Worm (Caenorhabditis elegans): ENCODE measurements around the gene Y47D7A.17.

Y47D7A.17 gene

DNA sequence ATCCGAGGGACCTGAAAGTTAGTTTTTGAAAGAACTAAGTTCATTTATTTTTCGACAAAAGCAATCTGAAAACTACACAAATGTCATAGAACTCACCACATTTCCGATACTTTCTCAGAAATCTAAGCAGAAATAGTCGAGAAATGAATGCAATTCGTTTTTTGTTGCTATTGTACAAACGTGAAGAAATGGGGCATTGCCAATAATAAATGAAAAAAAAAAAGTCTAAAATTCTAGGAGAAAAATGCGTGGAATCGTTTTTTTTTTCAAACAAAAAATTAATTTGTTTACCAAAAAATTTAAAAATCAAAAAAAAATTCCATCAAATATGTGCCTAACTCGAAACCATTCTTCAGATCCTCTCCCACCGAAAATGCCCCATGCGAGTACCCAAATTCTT lies at the start of gene Y47D7A.17:
Gene Y47D7A.17, minus strand, starts transcription at position 101 of the 400 bp plus-strand sequence.
- no peak for TF ChIP-seq aptf-3 (GFP tag; IDR thresholded peaks at IDR 0.05)

DNA sequence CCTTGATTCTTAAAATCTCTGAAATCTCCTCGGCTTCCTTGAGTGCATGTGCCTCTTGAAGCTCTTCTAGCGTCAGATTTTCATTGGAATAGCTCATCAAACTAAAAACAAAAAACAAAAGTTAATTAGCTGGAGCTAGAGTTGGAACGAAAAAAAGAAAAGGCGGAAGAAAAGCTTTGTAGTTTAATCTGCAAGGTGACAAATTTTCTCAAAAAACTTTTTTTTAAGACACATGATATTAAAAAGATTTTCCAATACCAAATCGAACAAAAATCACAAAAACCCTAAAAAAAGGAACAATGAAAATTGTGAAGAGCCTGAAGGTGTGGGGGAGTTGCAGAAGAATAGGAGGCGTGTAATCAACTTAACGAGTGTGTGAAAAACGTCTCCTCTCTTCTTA lies 43.0 kb upstream of the Y47D7A.17 start, which contains the start of gene gnrr-5:
Gene gnrr-5, minus strand, starts transcription at position 101 of the 400 bp plus-strand sequence.
- TF ChIP-seq dpff-1 (tag; optimal IDR thresholded peaks at IDR 0.05) (no peak), sptf-2 (GFP tag; optimal IDR thresholded peaks at IDR 0.05) (no peak), Y95B8A.8 (GFP tag; IDR thresholded peaks at IDR 0.05) (no peak), zfh-2 (GFP tag; conservative IDR thresholded peaks at IDR 0.05) (no peak), B0035.1 (tag; optimal IDR thresholded peaks at IDR 0.05) (no peak), attf-3 (GFP tag; conservative IDR thresholded peaks at IDR 0.05) (no peak), xnd-1 (tag; optimal IDR thresholded peaks at IDR 0.05) (no peak), chd-7 (tag; optimal IDR thresholded peaks at IDR 0.05) (no peak), ceh-79 (tag; optimal IDR thresholded peaks at IDR 0.05) (no peak), unc-130 (GFP tag; optimal IDR thresholded peaks at IDR 0.05) (no peak), nfya-2 (GFP tag; IDR thresholded peaks at IDR 0.05) (no peak), efl-1 (GFP tag; optimal IDR thresholded peaks at IDR 0.05) (no peak), F55B11.4 (tag; optimal IDR thresholded peaks at IDR 0.05; ENCODE audit: borderline replicate concordance, insufficient read depth) (no peak), let-607 (tag; optimal IDR thresholded peaks at IDR 0.05) (no peak)

ce11 chrV:4450523-4451089 lies 39.0 kb upstream of the Y47D7A.17 start, which contains the start of gene rft-2:
TSS of gene rft-2 (minus strand) at chrV:4450563.
- TF ChIP-seq lin-40 (tag; optimal IDR thresholded peaks at IDR 0.05) (peak; percentile 42), lin-35 (GFP tag; optimal IDR thresholded peaks at IDR 0.05) (peak; percentile 56 to 92 (median 72)), lin-54 (GFP tag; optimal IDR thresholded peaks at IDR 0.05) (peak; percentile 91), efl-1 (GFP tag; optimal IDR thresholded peaks at IDR 0.05) (peak; percentile 79), nhr-80 (tag; optimal IDR thresholded peaks at IDR 0.05) (peak; percentile 19), nfyb-1 (GFP tag; IDR thresholded peaks at IDR 0.05) (peak; percentile 41; the same call in 1 of the 2 replicates), lsl-1 (GFP tag; optimal IDR thresholded peaks at IDR 0.05) (peak; percentile 40), snpc-1.1 (tag; optimal IDR thresholded peaks at IDR 0.05; ENCODE audit: insufficient read depth) (peak; percentile 20), mcd-1 (GFP tag; IDR thresholded peaks at IDR 0.05) (peak; percentile 94), egl-44 (GFP tag; IDR thresholded peaks at IDR 0.05) (no peak), die-1 (tag; optimal IDR thresholded peaks at IDR 0.05) (no peak), F23B12.7 (tag; optimal IDR thresholded peaks at IDR 0.05; ENCODE audit: insufficient read depth) (peak; percentile 15), F52B5.7 (tag; optimal IDR thresholded peaks at IDR 0.05) (no peak), cebp-1 (GFP tag; IDR thresholded peaks at IDR 0.05) (no peak), cebp-1 (tag; optimal IDR thresholded peaks at IDR 0.05) (peak; percentile 71), dox-1 (GFP tag; IDR thresholded peaks at IDR 0.05) (0 out of 2 replicates have a peak, but pooled peaks have one; percentile 26), ztf-25 (GFP tag; IDR thresholded peaks at IDR 0.05) (no peak), dpl-1 (GFP tag; optimal IDR thresholded peaks at IDR 0.05) (peak; percentile 87), attf-5 (GFP tag; optimal IDR thresholded peaks at IDR 0.05) (peak; percentile 25), fkh-3 (tag; optimal IDR thresholded peaks at IDR 0.05) (no peak)

DNA sequence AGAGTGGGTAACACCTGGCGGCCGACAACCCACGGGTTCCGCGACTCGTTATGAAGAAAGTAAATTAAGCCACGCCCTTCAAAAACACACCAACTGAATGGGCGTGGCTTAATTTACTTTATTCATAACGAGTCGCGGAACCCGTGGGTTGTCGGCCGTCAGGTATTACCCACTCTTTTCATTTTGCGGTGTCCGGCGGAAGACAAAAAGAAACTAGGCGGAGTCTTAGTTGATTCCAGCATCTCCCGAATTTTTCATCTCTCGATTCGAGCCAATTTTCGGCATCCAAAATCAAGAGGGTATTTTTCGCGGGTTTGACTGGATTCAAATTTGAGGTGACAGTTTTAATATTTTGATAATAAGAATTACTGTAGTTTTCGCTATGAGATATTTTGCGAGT lies 36.0 kb upstream of the Y47D7A.17 start:
- TF ChIP-seq ceh-79 (tag; optimal IDR thresholded peaks at IDR 0.05), result no peak
- no peak for TF ChIP-seq ztf-6 (GFP tag; IDR thresholded peaks at IDR 0.05)
- TF ChIP-seq snpc-1.3 (tag; optimal IDR thresholded peaks at IDR 0.05; ENCODE audit: insufficient read depth), result no peak
- TF ChIP-seq mxl-1 (tag; optimal IDR thresholded peaks at IDR 0.05), result no peak
- peak; percentile 78 for TF ChIP-seq pbrm-1 (GFP tag; IDR thresholded peaks at IDR 0.05)
- TF ChIP-seq ets-4 (GFP tag; optimal IDR thresholded peaks at IDR 0.05), result no peak
- TF ChIP-seq ceh-91 (GFP tag; IDR thresholded peaks at IDR 0.05), result no peak
- peak; percentile 85 for TF ChIP-seq madf-6 (GFP tag; IDR thresholded peaks at IDR 0.05)
- TF ChIP-seq ztf-26 (tag; optimal IDR thresholded peaks at IDR 0.05), result no peak
- TF ChIP-seq hsf-1 (GFP tag; IDR thresholded peaks at IDR 0.05), result 0 out of 2 replicates have a peak, but pooled peaks have one; percentile 15
- no peak for TF ChIP-seq ccch-3 (GFP tag; optimal IDR thresholded peaks at IDR 0.05)
- TF ChIP-seq lin-35 (GFP tag; optimal IDR thresholded peaks at IDR 0.05), result no peak
- TF ChIP-seq ztf-28 (GFP tag; IDR thresholded peaks at IDR 0.05), result no peak

Measured in whole organism, young adult.